Worm (Caenorhabditis elegans) whole organism, L1 larva: ENCODE results near the gene K02D3.2.

ENCODE experiments used
- C04F5.9 ChIP-seq: sonication (generic microtip); optimal IDR thresholded peaks from 2 replicates; lab custom pipeline; 2016; ENCODE audit warnings: missing genetic modification characterization, missing compliant biosample characterization
- C16A3.4 ChIP-seq: fragments of 150-350 bp; optimal IDR thresholded peaks from 2 replicates; lab custom pipeline; 2014; ENCODE audit warnings: missing biosample characterization, missing genetic modification characterization
- C34B4.2 ChIP-seq: sonication (generic microtip); optimal IDR thresholded peaks from 2 replicates; lab custom pipeline; 2017; ENCODE audit warnings: mild to moderate bottlenecking, missing genetic modification characterization, missing compliant biosample characterization
- F16B12.6 ChIP-seq: fragments of 150-350 bp; optimal IDR thresholded peaks from 2 replicates; lab custom pipeline; 2014; ENCODE audit warnings: missing biosample characterization, missing genetic modification characterization
- Y116A8C.19 ChIP-seq: sonication (generic microtip); optimal IDR thresholded peaks from 2 replicates; lab custom pipeline; 2016; ENCODE audit warnings: missing compliant biosample characterization, missing genetic modification characterization, borderline replicate concordance
- aly-2 ChIP-seq: fragments of 150-350 bp; optimal IDR thresholded peaks from 2 replicates; lab custom pipeline; 2014; ENCODE audit warnings: missing biosample characterization, missing genetic modification characterization
- ama-1 ChIP-seq: fragments of 150-350 bp; optimal IDR thresholded peaks from 2 replicates; lab custom pipeline; 2014
- blmp-1 ChIP-seq: fragments of 150-350 bp; optimal IDR thresholded peaks from 2 replicates; lab custom pipeline; 2014; ENCODE audit warnings: missing biosample characterization, missing genetic modification characterization
- ceh-63 ChIP-seq: fragments of 200-800 bp; sonication (Bioruptor generic); optimal IDR thresholded peaks from 2 replicates; lab custom pipeline; 2018; ENCODE audit warnings: mild to moderate bottlenecking, missing genetic modification characterization, missing compliant biosample characterization
- ceh-88 ChIP-seq: fragments of 200-800 bp; sonication (Bioruptor generic); IDR thresholded peaks from 2 replicates; pipeline ENCODE4 v1.3.6; 2022; ENCODE audit warnings: missing genetic modification characterization, missing compliant biosample characterization
- dsc-1 ChIP-seq: sonication (generic microtip); optimal IDR thresholded peaks from 2 replicates; lab custom pipeline; 2016; ENCODE audit warnings: mild to moderate bottlenecking, missing genetic modification characterization, missing compliant biosample characterization
- efl-1 ChIP-seq, 4 experiments: fragments of 150-350 bp; optimal IDR thresholded peaks in 3 of 4; peaks in 1 of 4; 1 replicate in 1 of 4; 2 replicates in 3 of 4; lab custom pipeline; 2014; ENCODE audit warnings: missing biosample characterization in 2 of 4, missing genetic modification characterization in 2 of 4, missing genetic modification reagents in 2 of 4
- efl-3 ChIP-seq: fragments of 200-800 bp; sonication (Bioruptor generic); optimal IDR thresholded peaks from 2 replicates; lab custom pipeline; 2018; ENCODE audit warnings: mild to moderate bottlenecking, missing genetic modification characterization, missing compliant biosample characterization
- egl-13 ChIP-seq: sonication (generic microtip); optimal IDR thresholded peaks from 2 replicates; lab custom pipeline; 2016; ENCODE audit warnings: missing genotype, missing genetic modification reagents, missing genetic modification characterization, missing compliant biosample characterization
- elt-2 ChIP-seq: sonication (generic microtip); optimal IDR thresholded peaks from 2 replicates; lab custom pipeline; 2016; ENCODE audit warnings: missing genetic modification characterization, mild to moderate bottlenecking, inconsistent platforms, missing compliant biosample characterization, missing genetic modification reagents
- fkh-10 ChIP-seq: sonication (generic microtip); optimal IDR thresholded peaks from 2 replicates; lab custom pipeline; 2017; ENCODE audit warnings: missing biosample characterization, missing genetic modification reagents, missing genetic modification characterization
- fkh-8 ChIP-seq: sonication (generic microtip); optimal IDR thresholded peaks from 2 replicates; lab custom pipeline; 2016; ENCODE audit warnings: mild to moderate bottlenecking, missing genetic modification characterization, missing compliant biosample characterization
- fos-1 ChIP-seq: fragments of 150-350 bp; optimal IDR thresholded peaks from 2 replicates; lab custom pipeline; 2014; ENCODE audit warnings: missing biosample characterization, missing genetic modification characterization
- grh-1 ChIP-seq: fragments of 200-800 bp; sonication (Bioruptor generic); IDR thresholded peaks from 2 replicates; pipeline ENCODE4 v1.3.6; 2022; ENCODE audit warnings: missing genetic modification reagents, missing genetic modification characterization, missing compliant biosample characterization
- hlh-17 ChIP-seq: fragments of 200-800 bp; sonication (Bioruptor generic); optimal IDR thresholded peaks from 2 replicates; lab custom pipeline; 2018; ENCODE audit warnings: missing genetic modification characterization, mild to moderate bottlenecking, missing compliant biosample characterization, moderate library complexity, borderline replicate concordance
- hlh-4 ChIP-seq: sonication (generic microtip); optimal IDR thresholded peaks from 2 replicates; lab custom pipeline; 2016; ENCODE audit warnings: mild to moderate bottlenecking, missing genetic modification characterization, missing compliant biosample characterization
- hpl-2 ChIP-seq: fragments of 150-350 bp; optimal IDR thresholded peaks from 2 replicates; lab custom pipeline; 2014; ENCODE audit warnings: missing biosample characterization, missing genetic modification reagents, missing genetic modification characterization
- isw-1 ChIP-seq: fragments of 200-800 bp; sonication (Bioruptor generic); IDR thresholded peaks from 2 replicates; pipeline ENCODE4 v1.3.6; 2022; ENCODE audit warnings: missing genetic modification characterization, missing compliant biosample characterization
- lin-13 ChIP-seq: fragments of 150-350 bp; optimal IDR thresholded peaks from 2 replicates; lab custom pipeline; 2014; ENCODE audit warnings: missing biosample characterization, missing genetic modification reagents, missing genetic modification characterization
- lin-14 ChIP-seq: fragments of 200-800 bp; sonication (Bioruptor generic); optimal IDR thresholded peaks from 2 replicates; lab custom pipeline; 2018; ENCODE audit warnings: mild to moderate bottlenecking, missing genetic modification characterization, moderate library complexity, missing compliant biosample characterization
- lir-3 ChIP-seq: sonication (generic microtip); optimal IDR thresholded peaks from 2 replicates; lab custom pipeline; 2016; ENCODE audit warnings: mild to moderate bottlenecking, missing genetic modification characterization, moderate library complexity, missing compliant biosample characterization; ENCODE audit not compliant: poor library complexity
- lsy-2 ChIP-seq, 2 experiments: fragments of 150-350 bp; optimal IDR thresholded peaks; 2 replicates each; lab custom pipeline; 2014; ENCODE audit warnings: missing biosample characterization in 2 of 2, missing genetic modification characterization in 2 of 2
- mab-9 ChIP-seq: fragments of 200-800 bp; sonication (Bioruptor generic); IDR thresholded peaks from 2 replicates; pipeline ENCODE4 v1.3.6; 2022; ENCODE audit warnings: missing genetic modification reagents, missing genetic modification characterization, missing compliant biosample characterization
- mdl-1 ChIP-seq, 2 experiments: fragments of 150-350 bp; optimal IDR thresholded peaks; 2 replicates each; lab custom pipeline; 2014 to 2017; ENCODE audit warnings: missing biosample characterization in 2 of 2, missing genetic modification characterization in 2 of 2, inconsistent platforms in 1 of 2
- mep-1 ChIP-seq: fragments of 150-350 bp; optimal IDR thresholded peaks from 2 replicates; lab custom pipeline; 2014; ENCODE audit warnings: missing biosample characterization, missing genetic modification characterization
- nhr-11 ChIP-seq: fragments of 150-350 bp; optimal IDR thresholded peaks from 2 replicates; lab custom pipeline; 2014; ENCODE audit warnings: missing biosample characterization, missing genetic modification characterization
- nhr-19 ChIP-seq: fragments of 200-800 bp; sonication (Bioruptor generic); conservative IDR thresholded peaks from 2 replicates; pipeline ENCODE4 v1.3.6; 2022; ENCODE audit warnings: missing genetic modification characterization, missing compliant biosample characterization
- nhr-20 ChIP-seq: sonication (generic microtip); optimal IDR thresholded peaks from 2 replicates; lab custom pipeline; 2016; ENCODE audit warnings: mild to moderate bottlenecking, missing genetic modification characterization, missing compliant biosample characterization
- nhr-28 ChIP-seq: fragments of 150-350 bp; optimal IDR thresholded peaks from 2 replicates; lab custom pipeline; 2014; ENCODE audit warnings: missing biosample characterization, missing genetic modification characterization
- nhr-71 ChIP-seq: sonication (generic microtip); optimal IDR thresholded peaks from 2 replicates; lab custom pipeline; 2016; ENCODE audit warnings: mild to moderate bottlenecking, missing genetic modification characterization, moderate library complexity, missing compliant biosample characterization
- nhr-77 ChIP-seq: fragments of 150-350 bp; optimal IDR thresholded peaks from 2 replicates; lab custom pipeline; 2014; ENCODE audit warnings: missing biosample characterization, missing genetic modification characterization
- nhr-85 ChIP-seq: sonication (generic microtip); peaks from one replicate; lab custom pipeline; 2016; ENCODE audit warnings: missing genetic modification characterization, inconsistent platforms, missing compliant biosample characterization
- pqm-1 ChIP-seq: sonication (generic microtip); optimal IDR thresholded peaks from 3 replicates; lab custom pipeline; 2017; ENCODE audit warnings: missing biosample characterization, missing genetic modification characterization
- skn-1 ChIP-seq: fragments of 150-350 bp; optimal IDR thresholded peaks from 2 replicates; lab custom pipeline; 2014; ENCODE audit warnings: missing biosample characterization, missing genetic modification characterization
- snu-23 ChIP-seq: sonication (generic microtip); optimal IDR thresholded peaks from 2 replicates; lab custom pipeline; 2016; ENCODE audit warnings: missing genetic modification characterization, missing compliant biosample characterization
- sox-4 ChIP-seq: sonication (generic microtip); optimal IDR thresholded peaks from 2 replicates; lab custom pipeline; 2016; ENCODE audit warnings: missing genetic modification characterization, missing compliant biosample characterization
- sptf-1 ChIP-seq: fragments of 150-350 bp; optimal IDR thresholded peaks from 2 replicates; lab custom pipeline; 2014; ENCODE audit warnings: missing biosample characterization, missing genetic modification characterization
- swsn-7 ChIP-seq: sonication (generic microtip); optimal IDR thresholded peaks from 2 replicates; lab custom pipeline; 2016; ENCODE audit warnings: missing genetic modification characterization, missing compliant biosample characterization
- tbx-2 ChIP-seq: sonication (generic microtip); optimal IDR thresholded peaks from 2 replicates; lab custom pipeline; 2016; ENCODE audit warnings: missing genetic modification characterization, missing compliant biosample characterization
- unc-30 ChIP-seq: sonication (generic microtip); optimal IDR thresholded peaks from 2 replicates; lab custom pipeline; 2017; ENCODE audit warnings: missing biosample characterization, missing genetic modification characterization
- unc-62 ChIP-seq: fragments of 150-350 bp; optimal IDR thresholded peaks from 2 replicates; lab custom pipeline; 2014; ENCODE audit warnings: missing biosample characterization, missing genetic modification reagents, missing genetic modification characterization
- unc-86 ChIP-seq: sonication (generic microtip); optimal IDR thresholded peaks from 2 replicates; lab custom pipeline; 2016; ENCODE audit warnings: missing genetic modification characterization, missing compliant biosample characterization
- unc-98 ChIP-seq: fragments of 200-800 bp; sonication (Bioruptor generic); IDR thresholded peaks from 2 replicates; pipeline ENCODE4 v1.3.6; 2022; ENCODE audit warnings: missing genetic modification characterization, missing compliant biosample characterization
- zag-1 ChIP-seq: fragments of 150-350 bp; optimal IDR thresholded peaks from 2 replicates; lab custom pipeline; 2014; ENCODE audit warnings: missing biosample characterization, missing genetic modification characterization
- zip-4 ChIP-seq: fragments of 200-800 bp; sonication (Bioruptor generic); optimal IDR thresholded peaks from 2 replicates; lab custom pipeline; 2018; ENCODE audit warnings: mild to moderate bottlenecking, missing genetic modification characterization, moderate library complexity, missing compliant biosample characterization

Gene K02D3.2

ce11 chrX:13743371-13743770 is 31.6 kb upstream of the K02D3.2 start:
- TF ChIP-seq nhr-71 (tag; lab: Kevin White, UChicago) (peak; percentile 26), lin-14 (peak; percentile 52), nhr-77 (tag; lab: Kevin White, UChicago) (peak; percentile 35), mep-1 (no peak), mdl-1 (tag; optimal IDR thresholded peaks at IDR 0.05; lab: Kevin White, UChicago) (peak in 1 of 2 experiments; percentile 32), hlh-17 (GFP tag; lab: Kevin White, UChicago) (no peak), swsn-7 (tag; lab: Kevin White, UChicago) (no peak)

- TF ChIP-seq F16B12.6 (tag; lab: Kevin White, UChicago), result no peak
- TF ChIP-seq efl-3 (GFP tag; lab: Kevin White, UChicago), result no peak
- TF ChIP-seq ama-1, result no peak
- TF ChIP-seq lsy-2 (tag; optimal IDR thresholded peaks at IDR 0.05; lab: Kevin White, UChicago), result peak in 1 of 2 experiments; percentile 46
- TF ChIP-seq hpl-2 (GFP tag; lab: Kevin White, UChicago), result no peak
- no peak for TF ChIP-seq mdl-1 (tag; optimal IDR thresholded peaks at IDR 0.05; lab: Kevin White, UChicago)
- TF ChIP-seq nhr-85 (tag; lab: Kevin White, UChicago), result no peak
- TF ChIP-seq nhr-20, result no peak
- no peak for TF ChIP-seq nhr-11 (tag; lab: Kevin White, UChicago)
- no peak for TF ChIP-seq aly-2 (tag; lab: Kevin White, UChicago)
- TF ChIP-seq hlh-4 (tag; lab: Kevin White, UChicago), result no peak
- no peak for TF ChIP-seq C04F5.9 (tag; lab: Kevin White, UChicago)
- TF ChIP-seq mab-9 (GFP tag; lab: Robert Waterston, UW), result peak; percentile 54; the same call in 1 of the 2 replicates
- TF ChIP-seq ceh-63 (GFP tag; lab: Kevin White, UChicago), result peak; percentile 28
- TF ChIP-seq efl-1 (optimal IDR thresholded peaks at IDR 0.05; lab: Kevin White, UChicago), result no peak
- peak in 1 of 2 experiments; percentile 38 for TF ChIP-seq efl-1 (GFP tag; optimal IDR thresholded peaks at IDR 0.05 in 1 of 2; lab: Kevin White, UChicago)
- no peak for TF ChIP-seq unc-62 (GFP tag; lab: Kevin White, UChicago)
- TF ChIP-seq sptf-1 (tag; lab: Kevin White, UChicago), result no peak
- TF ChIP-seq unc-86 (tag; lab: Kevin White, UChicago), result peak; percentile 50
- TF ChIP-seq blmp-1, result no peak
- peak; percentile 16 for TF ChIP-seq egl-13 (tag; lab: Kevin White, UChicago)
- peak; percentile 47 for TF ChIP-seq dsc-1
- no peak for TF ChIP-seq snu-23
- peak; percentile 14 for TF ChIP-seq mep-1
- no peak for TF ChIP-seq fos-1 (tag; lab: Kevin White, UChicago)
- TF ChIP-seq C16A3.4 (tag; lab: Kevin White, UChicago), result no peak
- TF ChIP-seq lin-14, result peak; percentile 96
- peak; percentile 44 for TF ChIP-seq skn-1 (tag; lab: Kevin White, UChicago)
- TF ChIP-seq unc-98 (GFP tag; lab: Robert Waterston, UW), result no peak
- peak; percentile 69 for TF ChIP-seq tbx-2 (tag; lab: Kevin White, UChicago)
- no peak for TF ChIP-seq lin-13 (GFP tag; lab: Kevin White, UChicago)
- TF ChIP-seq elt-2 (tag; lab: Kevin White, UChicago), result no peak
- no peak for TF ChIP-seq C34B4.2
- no peak; the same call in 1 of the 2 replicates for TF ChIP-seq isw-1 (GFP tag; lab: Robert Waterston, UW)
- TF ChIP-seq fkh-8, result peak; percentile 76
- no peak for TF ChIP-seq hlh-17 (GFP tag; lab: Kevin White, UChicago)
- no peak for TF ChIP-seq nhr-28 (tag; lab: Kevin White, UChicago)
- TF ChIP-seq sox-4 (tag; lab: Kevin White, UChicago), result no peak
- no peak for TF ChIP-seq nhr-77 (tag; lab: Kevin White, UChicago)
- TF ChIP-seq zag-1, result peak; percentile 33
- no peak for TF ChIP-seq pqm-1 (tag; lab: Kevin White, UChicago)
- TF ChIP-seq zip-4 (GFP tag; lab: Kevin White, UChicago), result no peak
- TF ChIP-seq ceh-88 (GFP tag; lab: Robert Waterston, UW), result no peak
- TF ChIP-seq grh-1 (GFP tag; lab: Robert Waterston, UW), result no peak
- no peak for TF ChIP-seq unc-30 (tag; lab: Kevin White, UChicago)
- TF ChIP-seq lir-3 (tag; lab: Kevin White, UChicago), result no peak
- peak; percentile 55 for TF ChIP-seq nhr-19 (GFP tag; lab: Robert Waterston, UW)
- peak; percentile 37 for TF ChIP-seq fkh-10 (GFP tag; lab: Kevin White, UChicago)
- TF ChIP-seq Y116A8C.19, result no peak
These were observed 27.5 kb upstream of the K02D3.2 start for ce11 chrX:13739125-13739820.
